Fruit fly (Drosophila melanogaster) whole organism: ENCODE measurements around the gene Mnt.

Source experiments
- CG8478 ChIP-seq: fragments of >200 bp; optimal IDR thresholded peaks from 2 replicates; lab custom pipeline; 2018; ENCODE audit warnings: inconsistent platforms
- Dll ChIP-seq: fragments of >200 bp; optimal IDR thresholded peaks from 2 replicates; lab custom pipeline; 2017
- EcR ChIP-seq, 2 experiments: fragments of >200 bp; optimal IDR thresholded peaks; 2 replicates each; lab custom pipeline; 2017; ENCODE audit warnings: missing biosample characterization in 2 of 2, missing genetic modification characterization in 2 of 2, missing genetic modification reagents in 2 of 2
- pan ChIP-seq: fragments of >200 bp; optimal IDR thresholded peaks from 2 replicates; lab custom pipeline; 2017
- psq ChIP-seq: fragments of >200 bp; optimal IDR thresholded peaks from 2 replicates; lab custom pipeline; 2017
- usp ChIP-seq: fragments of >200 bp; optimal IDR thresholded peaks from 2 replicates; lab custom pipeline; 2017; ENCODE audit warnings: missing biosample characterization, missing genetic modification characterization, mixed read lengths

Gene Mnt

dm6 chrX:3671469-3672094 is at the start of gene Mnt, which contains the start of gene Parg:
Mnt (plus strand) TSS chrX:3671801.
Parg (minus strand) TSS chrX:3671502.
- TF ChIP-seq Dll (no peak), CG8478 (lab: Kevin White, UChicago) (no peak), psq (no peak), pan (lab: Kevin White, UChicago) (no peak), usp (GFP tag; lab: Kevin White, UChicago) (no peak), EcR (GFP tag; optimal IDR thresholded peaks at IDR 0.05; lab: Kevin White, UChicago) (no peak)

dm6 chrX:3667199-3667671 is 4.4 kb upstream of the Mnt start, which contains the start of gene Ilp7:
Ilp7 (plus strand) TSS chrX:3667621.
- no peak for TF ChIP-seq CG8478 (lab: Kevin White, UChicago)

- TF ChIP-seq Dll (peak; percentile 1), CG8478 (lab: Kevin White, UChicago) (no peak)
Measured at dm6 chrX:3672095-3672995, 744 bp downstream of the Mnt start.

dm6 chrX:3673710-3674344 is 2.2 kb downstream of the Mnt start:
- peak in 1 of 2 experiments; percentile 72 for TF ChIP-seq EcR (GFP tag; optimal IDR thresholded peaks at IDR 0.05; lab: Kevin White, UChicago)
- TF ChIP-seq psq = no peak

dm6 chrX:3674829-3675228 is 3.2 kb downstream of the Mnt start:
- TF ChIP-seq pan (lab: Kevin White, UChicago) (no peak), CG8478 (lab: Kevin White, UChicago) (no peak), EcR (GFP tag; optimal IDR thresholded peaks at IDR 0.05; lab: Kevin White, UChicago) (no peak), psq (no peak), usp (GFP tag; lab: Kevin White, UChicago) (no peak), Dll (no peak)

DNA sequence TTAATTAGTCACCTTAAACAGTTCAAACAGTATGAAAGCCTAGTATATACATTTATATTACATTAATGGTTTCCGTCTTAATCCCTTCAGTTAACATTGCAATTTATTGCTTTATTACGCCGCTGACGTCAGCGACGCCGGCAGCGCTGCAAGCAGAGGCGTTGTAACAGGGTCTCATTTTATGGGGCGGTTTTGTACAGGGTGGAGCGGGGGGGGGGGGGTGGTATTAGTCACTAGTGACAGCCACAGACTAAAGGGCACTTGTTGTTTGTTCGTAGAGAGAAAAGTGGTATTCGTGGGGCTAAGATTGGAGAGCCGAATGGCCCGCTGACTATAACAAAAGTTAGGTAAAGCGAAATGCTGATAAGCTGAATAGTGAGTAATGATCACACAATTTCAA is 3.9 kb downstream of the Mnt start:
- TF ChIP-seq CG8478 (lab: Kevin White, UChicago) (no peak), Dll (no peak)

dm6 chrX:3676469-3677155 is 5.0 kb downstream of the Mnt start:
- TF ChIP-seq psq = no peak
- TF ChIP-seq EcR (GFP tag; optimal IDR thresholded peaks at IDR 0.05; lab: Kevin White, UChicago) = peak in 1 of 2 experiments; percentile 11

DNA sequence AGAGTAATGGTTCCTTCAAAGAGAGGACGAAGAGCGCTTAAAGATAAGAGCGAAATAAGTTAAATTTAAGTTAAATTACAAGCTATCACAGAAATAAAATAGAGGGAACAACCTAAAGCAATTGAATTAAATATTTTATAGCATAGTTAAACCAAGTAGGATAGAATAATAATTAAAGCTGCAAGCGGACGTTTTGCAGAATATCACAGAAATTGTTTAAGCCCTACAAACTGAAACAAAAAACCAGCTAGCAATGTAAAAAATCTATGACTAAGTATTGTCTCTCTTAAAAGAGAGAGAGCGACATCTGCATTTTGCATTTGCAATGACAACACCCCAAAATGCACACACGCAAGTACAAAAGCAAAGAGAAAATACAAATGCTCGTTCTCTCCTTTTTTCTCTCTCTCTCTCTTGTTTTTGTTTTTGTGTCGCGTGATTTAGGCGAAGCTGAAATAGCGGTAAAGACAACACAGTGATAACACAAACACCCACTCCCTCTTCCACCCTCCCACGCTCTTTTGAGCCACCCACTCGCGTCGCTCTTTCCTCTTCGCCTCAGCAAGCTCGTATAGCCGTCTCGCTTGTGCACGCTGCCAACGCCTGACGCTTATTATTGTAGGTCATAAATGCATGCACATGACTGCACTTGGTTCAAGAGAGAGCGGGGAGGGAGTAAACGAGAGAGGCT is 5.7 kb downstream of the Mnt start:
- TF ChIP-seq Dll (peak; percentile 94), usp (GFP tag; lab: Kevin White, UChicago) (no peak), EcR (GFP tag; optimal IDR thresholded peaks at IDR 0.05; lab: Kevin White, UChicago) (peak; percentile 10 to 59)

dm6 chrX:3677847-3678411 is 6.3 kb downstream of the Mnt start:
- no peak for TF ChIP-seq psq
- no peak for TF ChIP-seq pan (lab: Kevin White, UChicago)
- peak; percentile 20 for TF ChIP-seq Dll
- no peak for TF ChIP-seq EcR (GFP tag; optimal IDR thresholded peaks at IDR 0.05; lab: Kevin White, UChicago)
- TF ChIP-seq usp (GFP tag; lab: Kevin White, UChicago) = no peak

DNA sequence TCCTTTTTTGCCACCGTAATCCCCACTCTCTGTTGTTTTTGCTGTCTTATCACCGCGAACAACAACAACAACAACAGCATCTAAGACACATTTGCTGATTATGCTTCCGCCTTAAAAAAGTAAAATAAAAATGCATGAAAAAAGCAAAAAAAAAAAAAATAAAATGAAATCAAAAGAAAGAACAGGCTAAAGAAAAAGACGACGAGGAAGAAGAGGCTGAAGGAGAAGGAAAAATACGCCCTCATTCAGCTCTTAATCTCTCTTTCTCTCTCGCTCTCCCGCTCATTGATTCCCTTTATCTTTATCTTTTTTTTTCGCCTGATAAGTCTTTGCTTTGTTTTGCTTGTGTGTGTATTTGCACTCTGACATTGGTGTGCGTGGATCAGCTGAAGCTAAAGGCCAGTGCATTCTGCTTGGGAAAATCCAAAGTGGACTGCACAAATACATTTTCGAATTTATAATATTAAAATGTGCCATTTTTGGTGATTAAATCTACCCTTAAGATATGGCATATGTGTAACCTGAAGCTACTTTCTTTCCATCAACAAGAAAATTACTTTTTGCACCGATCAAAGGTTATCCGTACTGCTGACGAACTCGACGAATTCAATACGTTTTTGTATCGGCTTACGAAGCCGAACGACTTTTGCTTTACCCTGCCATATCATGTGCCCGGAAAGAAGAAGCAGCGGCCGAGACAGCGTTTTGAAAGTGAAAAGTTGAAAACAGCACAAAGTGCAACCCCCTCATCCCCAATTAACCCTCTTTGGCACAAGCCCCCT is 8.5 kb downstream of the Mnt start:
- TF ChIP-seq Dll = no peak
- no peak for TF ChIP-seq psq
- no peak for TF ChIP-seq usp (GFP tag; lab: Kevin White, UChicago)
- TF ChIP-seq EcR (GFP tag; optimal IDR thresholded peaks at IDR 0.05; lab: Kevin White, UChicago) = no peak
- no peak for TF ChIP-seq CG8478 (lab: Kevin White, UChicago)
- no peak for TF ChIP-seq pan (lab: Kevin White, UChicago)

dm6 chrX:3680703-3681270 is 9.2 kb downstream of the Mnt start:
- TF ChIP-seq EcR (GFP tag; optimal IDR thresholded peaks at IDR 0.05; lab: Kevin White, UChicago) = no peak
- TF ChIP-seq psq = no peak
- no peak for TF ChIP-seq Dll
- no peak for TF ChIP-seq usp (GFP tag; lab: Kevin White, UChicago)
- no peak for TF ChIP-seq CG8478 (lab: Kevin White, UChicago)
- no peak for TF ChIP-seq pan (lab: Kevin White, UChicago)
